Fruit fly (Drosophila melanogaster) whole organism, embryonic: ENCODE results near the gene CG4455.
A peak's percentile ranks its signal among the peaks of the same experiment; 100 is the strongest.

Experiments
- Asciz ChIP-seq: fragments of 200-800 bp; sonication (Bioruptor generic); optimal IDR thresholded peaks from 2 replicates; lab custom pipeline; 2017; ENCODE audit warnings: missing biosample characterization, mild to moderate bottlenecking, missing genetic modification characterization, missing genetic modification reagents
- CG1024 ChIP-seq: fragments of 200-800 bp; sonication (Bioruptor generic); IDR thresholded peaks from 2 replicates; pipeline ENCODE4 v1.3.6; 2022; ENCODE audit warnings: missing biosample characterization, missing genetic modification characterization
- CG10565 ChIP-seq: fragments of 200-800 bp; sonication (Bioruptor generic); optimal IDR thresholded peaks from 3 replicates; lab custom pipeline; 2016; ENCODE audit warnings: missing biosample characterization, mild to moderate bottlenecking, missing genetic modification characterization
- CG11723 ChIP-seq: fragments of 200-800 bp; sonication (Bioruptor generic); optimal IDR thresholded peaks from 2 replicates; lab custom pipeline; 2017; ENCODE audit warnings: missing biosample characterization, mild to moderate bottlenecking, missing genetic modification characterization
- CG12071 ChIP-seq: fragments of 200-800 bp; sonication (Bioruptor generic); optimal IDR thresholded peaks from 3 replicates; lab custom pipeline; 2018; ENCODE audit warnings: missing biosample characterization, mild to moderate bottlenecking, missing genetic modification characterization
- CG15479 ChIP-seq: fragments of 200-800 bp; sonication (Bioruptor generic); optimal IDR thresholded peaks from 3 replicates; lab custom pipeline; 2019; ENCODE audit warnings: missing biosample characterization, mild to moderate bottlenecking, missing genetic modification characterization, moderate library complexity
- CG17568 ChIP-seq: fragments of 200-800 bp; sonication (Bioruptor generic); optimal IDR thresholded peaks from 2 replicates; lab custom pipeline; 2018; ENCODE audit warnings: missing biosample characterization, mild to moderate bottlenecking, missing genetic modification characterization, moderate library complexity
- CG18476 ChIP-seq: fragments of 200-800 bp; sonication (Bioruptor generic); optimal IDR thresholded peaks from 2 replicates; lab custom pipeline; 2016; ENCODE audit warnings: missing biosample characterization, mild to moderate bottlenecking, missing genetic modification characterization
- CG18764 ChIP-seq: fragments of 200-800 bp; sonication (Bioruptor generic); optimal IDR thresholded peaks from 3 replicates; lab custom pipeline; 2016; ENCODE audit warnings: missing biosample characterization, missing genetic modification characterization
- CG2889 ChIP-seq: fragments of 200-800 bp; sonication (Bioruptor generic); IDR thresholded peaks from 3 replicates; pipeline ENCODE4 v1.3.6; 2022; ENCODE audit warnings: missing biosample characterization, missing genetic modification characterization
- CG3726 ChIP-seq: fragments of 200-800 bp; sonication (Bioruptor generic); IDR thresholded peaks from 3 replicates; pipeline ENCODE4, ENCODE4 v1.3.6; 2022; ENCODE audit warnings: missing biosample characterization, missing genetic modification characterization
- CG4854 ChIP-seq: fragments of 200-800 bp; sonication (Bioruptor generic); optimal IDR thresholded peaks from 2 replicates; lab custom pipeline; 2016; ENCODE audit warnings: missing biosample characterization, missing genetic modification characterization, inconsistent platforms
- CG6175 ChIP-seq: fragments of 200-800 bp; sonication (Bioruptor generic); IDR thresholded peaks from 3 replicates; pipeline ENCODE4 v1.3.6; 2022; ENCODE audit warnings: missing biosample characterization, missing genetic modification characterization
- CG6791 ChIP-seq: fragments of 200-800 bp; sonication (Bioruptor generic); IDR thresholded peaks from 3 replicates; pipeline ENCODE4 v1.3.6; 2022; ENCODE audit warnings: missing biosample characterization, missing genetic modification characterization; ENCODE audit not compliant: partially characterized antibody
- CG7357 ChIP-seq: fragments of 200-800 bp; sonication (Bioruptor generic); IDR thresholded peaks from 3 replicates; pipeline ENCODE4 v1.3.6; 2022; ENCODE audit warnings: missing biosample characterization, missing genetic modification characterization
- CG7372 ChIP-seq: fragments of 200-800 bp; sonication (Bioruptor generic); IDR thresholded peaks from 2 replicates; pipeline ENCODE4 v1.3.6; 2022; ENCODE audit warnings: missing biosample characterization, missing genetic modification characterization
- CG8089 ChIP-seq: fragments of 200-800 bp; sonication (Bioruptor generic); optimal IDR thresholded peaks from 3 replicates; lab custom pipeline; 2016; ENCODE audit warnings: missing biosample characterization, missing genetic modification characterization
- CG8765 ChIP-seq: fragments of 200-800 bp; sonication (Bioruptor generic); IDR thresholded peaks from 2 replicates; pipeline ENCODE4 v1.3.6; 2022; ENCODE audit warnings: missing biosample characterization, missing genetic modification characterization
- CG9437 ChIP-seq: fragments of 200-800 bp; sonication (Bioruptor generic); optimal IDR thresholded peaks from 2 replicates; lab custom pipeline; 2018; ENCODE audit warnings: missing biosample characterization, mild to moderate bottlenecking, missing genetic modification characterization
- CTCF ChIP-seq: fragments of 200-800 bp; sonication (Bioruptor generic); optimal IDR thresholded peaks from 2 replicates; lab custom pipeline; 2017; ENCODE audit warnings: missing biosample characterization, mild to moderate bottlenecking, missing genetic modification characterization, moderate library complexity
- D ChIP-seq, 2 experiments: fragments of 200-800 bp in 1 of 2; fragments of >200 bp in 1 of 2; sonication (Bioruptor generic) in 1 of 2; optimal IDR thresholded peaks; 2 replicates in 1 of 2; 3 replicates in 1 of 2; lab custom pipeline; 2017; ENCODE audit warnings: mild to moderate bottlenecking in 1 of 2, missing biosample characterization in 1 of 2, missing genetic modification characterization in 1 of 2, missing genetic modification reagents in 1 of 2
- D19A ChIP-seq: fragments of 200-800 bp; optimal IDR thresholded peaks from 3 replicates; lab custom pipeline; 2019; ENCODE audit warnings: missing biosample characterization, mild to moderate bottlenecking, missing genetic modification characterization, moderate library complexity
- D19B ChIP-seq: fragments of 200-800 bp; sonication (Bioruptor generic); optimal IDR thresholded peaks from 2 replicates; lab custom pipeline; 2017; ENCODE audit warnings: missing biosample characterization, mild to moderate bottlenecking, missing genetic modification characterization
- Doc2 ChIP-seq: fragments of 200-800 bp; sonication (Bioruptor generic); IDR thresholded peaks from 2 replicates; pipeline ENCODE4 v1.3.6; 2022; ENCODE audit warnings: missing biosample characterization, missing genetic modification characterization
- H2.0 ChIP-seq: fragments of 200-800 bp; sonication (Bioruptor generic); IDR thresholded peaks from 2 replicates; pipeline ENCODE4 v1.3.6; 2022; ENCODE audit warnings: missing biosample characterization, missing genetic modification characterization
- Hsf ChIP-seq: fragments of 200-800 bp; sonication (Bioruptor generic); optimal IDR thresholded peaks from 3 replicates; lab custom pipeline; 2016; ENCODE audit warnings: missing biosample characterization, missing genetic modification characterization
- NC2β ChIP-seq: fragments of 200-800 bp; sonication (Bioruptor generic); optimal IDR thresholded peaks from 2 replicates; lab custom pipeline; 2016; ENCODE audit warnings: missing biosample characterization, missing genetic modification characterization
- Nf-YA ChIP-seq: fragments of 200-800 bp; sonication (Bioruptor generic); IDR thresholded peaks from 2 replicates; pipeline ENCODE4 v1.3.6; 2022; ENCODE audit warnings: missing biosample characterization, missing genetic modification characterization
- NfI ChIP-seq: fragments of 200-800 bp; sonication (Bioruptor generic); optimal IDR thresholded peaks from 3 replicates; lab custom pipeline; 2018; ENCODE audit warnings: missing biosample characterization, mild to moderate bottlenecking, missing genetic modification characterization, moderate library complexity
- Poxn ChIP-seq: fragments of 200-800 bp; sonication (Bioruptor generic); IDR thresholded peaks from 2 replicates; pipeline ENCODE4 v1.3.6; 2022; ENCODE audit warnings: missing biosample characterization, missing genetic modification characterization
- Six4 ChIP-seq: fragments of 200-800 bp; sonication (Bioruptor generic); optimal IDR thresholded peaks from 2 replicates; lab custom pipeline; 2016; ENCODE audit warnings: missing biosample characterization, missing genetic modification characterization
- Stat92E ChIP-seq, 3 experiments: fragments of >200 bp in 2 of 3; fragments of 200-800 bp in 1 of 3; sonication (Bioruptor generic) in 1 of 3; optimal IDR thresholded peaks; 2 replicates each; lab custom pipeline; 2017 to 2019; ENCODE audit warnings: missing biosample characterization in 3 of 3, missing genetic modification characterization in 3 of 3, mild to moderate bottlenecking in 1 of 3, moderate library complexity in 1 of 3
- btn ChIP-seq: fragments of 200-800 bp; sonication (Bioruptor generic); optimal IDR thresholded peaks from 2 replicates; lab custom pipeline; 2016; ENCODE audit warnings: missing biosample characterization, missing genetic modification characterization
- croc ChIP-seq: fragments of 200-800 bp; sonication (Bioruptor generic); conservative IDR thresholded peaks from 3 replicates; pipeline ENCODE4 v1.3.6; 2022; ENCODE audit warnings: missing biosample characterization, missing genetic modification characterization
- da ChIP-seq: fragments of 200-800 bp; sonication (Bioruptor generic); optimal IDR thresholded peaks from 2 replicates; lab custom pipeline; 2016; ENCODE audit warnings: missing biosample characterization, missing genetic modification characterization
- dpn ChIP-seq, 2 experiments: fragments of 200-800 bp; sonication (Bioruptor generic); optimal IDR thresholded peaks; 3 replicates each; lab custom pipeline; 2016; ENCODE audit warnings: missing biosample characterization in 2 of 2, missing genetic modification characterization in 2 of 2
- ewg ChIP-seq: fragments of 200-800 bp; sonication (Bioruptor generic); optimal IDR thresholded peaks from 3 replicates; lab custom pipeline; 2017; ENCODE audit warnings: mild to moderate bottlenecking, missing biosample characterization, missing genetic modification reagents, missing genetic modification characterization
- gem ChIP-seq: fragments of 200-800 bp; sonication (Bioruptor generic); optimal IDR thresholded peaks from 2 replicates; lab custom pipeline; 2019; ENCODE audit warnings: missing biosample characterization, mild to moderate bottlenecking, missing genetic modification characterization, moderate library complexity
- gt ChIP-seq: fragments of 200-800 bp; sonication (Bioruptor generic); IDR thresholded peaks from 2 replicates; pipeline ENCODE4 v1.3.6; 2022; ENCODE audit warnings: missing biosample characterization, missing genetic modification characterization
- h ChIP-seq: fragments of >200 bp; optimal IDR thresholded peaks from 2 replicates; lab custom pipeline; 2017
- mam ChIP-seq: fragments of 200-800 bp; sonication (Bioruptor generic); optimal IDR thresholded peaks from 3 replicates; lab custom pipeline; 2016; ENCODE audit warnings: missing biosample characterization, missing genetic modification characterization
- nerfin-2 ChIP-seq: fragments of 200-800 bp; sonication (Bioruptor generic); IDR thresholded peaks from 2 replicates; pipeline ENCODE4 v1.3.6; 2022; ENCODE audit warnings: missing biosample characterization, missing genetic modification characterization; ENCODE audit not compliant: partially characterized antibody
- pfk ChIP-seq: fragments of 200-800 bp; sonication (Bioruptor generic); optimal IDR thresholded peaks from 2 replicates; lab custom pipeline; 2018; ENCODE audit warnings: missing biosample characterization, mild to moderate bottlenecking, missing genetic modification characterization, moderate library complexity
- run ChIP-seq: fragments of 200-800 bp; sonication (Bioruptor generic); optimal IDR thresholded peaks from 3 replicates; lab custom pipeline; 2018; ENCODE audit warnings: missing biosample characterization, mild to moderate bottlenecking, missing genetic modification characterization
- sima ChIP-seq: fragments of 200-800 bp; sonication (Bioruptor generic); optimal IDR thresholded peaks from 2 replicates; lab custom pipeline; 2016; ENCODE audit warnings: missing biosample characterization, missing genetic modification characterization
- slou ChIP-seq: fragments of 200-800 bp; sonication (Bioruptor generic); optimal IDR thresholded peaks from 3 replicates; lab custom pipeline; 2016; ENCODE audit warnings: missing biosample characterization, missing genetic modification characterization
- tap ChIP-seq: fragments of 200-800 bp; optimal IDR thresholded peaks from 3 replicates; lab custom pipeline; 2019; ENCODE audit warnings: missing biosample characterization, mild to moderate bottlenecking, missing genetic modification characterization, moderate library complexity
- ttk ChIP-seq: fragments of 200-800 bp; sonication (Bioruptor generic); IDR thresholded peaks from 2 replicates; pipeline ENCODE4 v2.1.2; 2022; ENCODE audit warnings: missing biosample characterization, missing genetic modification characterization
- unpg ChIP-seq: fragments of 200-800 bp; sonication (Bioruptor generic); optimal IDR thresholded peaks from 3 replicates; lab custom pipeline; 2018; ENCODE audit warnings: missing biosample characterization, mild to moderate bottlenecking, missing genetic modification characterization, moderate library complexity
- wdn ChIP-seq: fragments of 200-800 bp; sonication (Bioruptor generic); IDR thresholded peaks from 2 replicates; pipeline ENCODE4 v1.3.6; 2022; ENCODE audit warnings: missing biosample characterization, missing genetic modification characterization
- zfh2 ChIP-seq: fragments of 200-800 bp; sonication (Bioruptor generic); optimal IDR thresholded peaks from 2 replicates; lab custom pipeline; 2016; ENCODE audit warnings: missing biosample characterization, missing genetic modification characterization

The CG4455 gene

DNA sequence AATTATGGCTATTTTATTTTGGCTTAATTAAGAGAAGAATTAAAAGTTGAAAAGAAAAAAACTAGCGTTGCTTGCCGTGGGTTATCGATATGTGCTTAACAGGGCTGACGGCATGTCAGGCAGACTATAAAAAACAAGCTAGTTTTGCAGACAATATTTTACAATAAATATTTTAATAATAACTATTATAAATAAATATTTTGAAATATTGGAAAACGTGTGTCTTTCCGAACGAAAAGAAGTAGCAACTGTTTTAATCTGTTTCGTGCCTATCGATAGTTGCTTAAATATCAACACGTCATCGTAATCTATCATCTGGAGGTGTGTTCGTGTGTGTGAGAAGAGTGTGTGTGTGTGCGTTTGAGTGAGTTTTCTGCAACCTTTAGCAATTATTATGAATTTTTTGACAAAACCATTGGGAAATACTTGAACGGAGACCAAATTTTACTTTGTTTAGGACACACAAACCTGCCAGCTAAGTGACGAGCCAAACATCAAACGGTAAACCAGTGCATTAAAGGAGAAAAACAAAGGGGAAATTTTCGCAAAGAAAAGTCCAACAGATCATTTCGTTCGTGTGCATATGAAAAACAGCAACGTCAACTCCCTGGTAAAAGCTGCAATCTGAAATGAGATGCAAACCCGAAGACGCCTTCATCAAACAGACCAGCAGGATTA, 45.6 kb upstream of the CG4455 start, which contains the start of the genes CG5861 and Syx5 (continued):
- no peak for TF ChIP-seq da
- TF ChIP-seq CG6791 (GFP tag; lab: Robert Waterston, UW), result peak; percentile 77
- TF ChIP-seq CG8765 (GFP tag; lab: Robert Waterston, UW), result no peak
- TF ChIP-seq Poxn (GFP tag; lab: Robert Waterston, UW), result no peak
- TF ChIP-seq CG17568 (GFP tag; lab: Kevin White, UChicago), result peak; percentile 10
- TF ChIP-seq CG11723 (GFP tag; lab: Kevin White, UChicago), result peak; percentile 25
- TF ChIP-seq CG6175 (GFP tag; lab: Robert Waterston, UW), result no peak
- TF ChIP-seq D (optimal IDR thresholded peaks at IDR 0.05; lab: Kevin White, UChicago), result no peak
- TF ChIP-seq D (GFP tag; optimal IDR thresholded peaks at IDR 0.05; lab: Kevin White, UChicago), result no peak
- TF ChIP-seq pfk, result no peak
- TF ChIP-seq nerfin-2 (GFP tag; lab: Robert Waterston, UW), result peak; percentile 77
- TF ChIP-seq CTCF (GFP tag; lab: Kevin White, UChicago), result peak; percentile 25
- peak; percentile 28 for TF ChIP-seq zfh2 (GFP tag; lab: Kevin White, UChicago)
- TF ChIP-seq mam (GFP tag; lab: Kevin White, UChicago), result no peak
- no peak for TF ChIP-seq run (tag; lab: Kevin White, UChicago)
- no peak for TF ChIP-seq CG3726 (GFP tag; lab: Robert Waterston, UW)
- TF ChIP-seq ttk (GFP tag; lab: Robert Waterston, UW), result no peak
- TF ChIP-seq Hsf (GFP tag; lab: Kevin White, UChicago), result peak; percentile 30
- TF ChIP-seq CG1024, result no peak
- TF ChIP-seq CG10565 (GFP tag; lab: Kevin White, UChicago), result no peak
- TF ChIP-seq ewg, result no peak
- TF ChIP-seq CG15479, result no peak
- TF ChIP-seq Nf-YA (GFP tag; lab: Robert Waterston, UW), result no peak
- no peak for TF ChIP-seq croc
- peak; percentile 29 for TF ChIP-seq CG18764 (GFP tag; lab: Kevin White, UChicago)
- peak; percentile 46 for TF ChIP-seq D19A (tag; lab: Kevin White, UChicago)
- TF ChIP-seq CG7357 (GFP tag; lab: Robert Waterston, UW), result 0 out of 3 replicates have a peak, but pooled peaks have one; percentile 16
- no peak for TF ChIP-seq CG12071 (GFP tag; lab: Kevin White, UChicago)
- peak in 1 of 2 experiments; percentile 72 for TF ChIP-seq dpn (GFP tag; optimal IDR thresholded peaks at IDR 0.05; lab: Kevin White, UChicago)
- peak; percentile 57 for TF ChIP-seq tap
- no peak for TF ChIP-seq gt (GFP tag; lab: Robert Waterston, UW)
- no peak for TF ChIP-seq CG2889 (GFP tag; lab: Robert Waterston, UW)
- TF ChIP-seq Asciz (GFP tag; lab: Kevin White, UChicago), result peak; percentile 14
- TF ChIP-seq slou (GFP tag; lab: Kevin White, UChicago), result no peak
- no peak for TF ChIP-seq CG4854 (GFP tag; lab: Kevin White, UChicago)
- peak in 1 of 3 experiments; percentile 14 for TF ChIP-seq Stat92E (GFP tag; optimal IDR thresholded peaks at IDR 0.05; lab: Kevin White, UChicago)
- no peak for TF ChIP-seq Doc2 (GFP tag; lab: Robert Waterston, UW)
- TF ChIP-seq CG18476 (GFP tag; lab: Kevin White, UChicago), result no peak
- TF ChIP-seq sima (GFP tag; lab: Kevin White, UChicago), result no peak
- TF ChIP-seq wdn, result no peak
- peak; percentile 76 for TF ChIP-seq gem
- 0 out of 2 replicates have a peak, but pooled peaks have one; percentile 30 for TF ChIP-seq CG7372 (GFP tag; lab: Robert Waterston, UW)
- peak; percentile 24 for TF ChIP-seq Six4
- TF ChIP-seq H2.0 (GFP tag; lab: Robert Waterston, UW), result no peak
- no peak for TF ChIP-seq h (lab: Kevin White, UChicago)
- no peak for TF ChIP-seq CG8089 (GFP tag; lab: Kevin White, UChicago)
- TF ChIP-seq CG9437 (GFP tag; lab: Kevin White, UChicago), result peak; percentile 7
- no peak for TF ChIP-seq btn (GFP tag; lab: Kevin White, UChicago)
- TF ChIP-seq NC2β (GFP tag; lab: Kevin White, UChicago), result no peak
- TF ChIP-seq NfI (GFP tag; lab: Kevin White, UChicago), result peak; percentile 72
- TF ChIP-seq unpg, result peak; percentile 64
- peak; percentile 17 for TF ChIP-seq D19B (GFP tag; lab: Kevin White, UChicago)
